Worm (Caenorhabditis elegans): ENCODE measurements around the gene gly-12.

DNA sequence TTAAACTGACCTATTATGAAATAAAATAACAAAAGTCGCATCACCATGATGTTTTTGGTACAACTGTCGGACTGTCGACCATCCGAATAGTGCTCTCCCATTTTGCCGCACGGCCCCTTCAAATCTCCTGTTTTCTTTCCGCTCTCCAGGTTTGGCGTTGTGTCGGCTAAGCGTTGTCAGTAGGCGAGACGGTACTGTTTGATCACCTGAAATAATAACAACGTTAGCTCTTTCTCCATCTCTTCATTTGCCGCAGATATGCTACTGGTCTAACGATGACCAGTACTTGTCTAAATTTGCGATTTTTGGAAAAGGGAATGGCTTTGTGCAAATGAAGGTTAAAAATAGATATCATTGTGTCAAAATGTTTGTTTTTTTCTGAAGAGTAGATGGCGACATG, 33.9 kb downstream of the gly-12 start, which contains the start of gene chts-1:
- TF ChIP-seq W03F9.2 (tag; optimal IDR thresholded peaks at IDR 0.05) (no peak), dao-5 (tag; optimal IDR thresholded peaks at IDR 0.05) (no peak), him-1 (tag; optimal IDR thresholded peaks at IDR 0.05) (no peak)
